Fruit fly (Drosophila melanogaster): Measurements from ENCODE around the gene CG44521.

- TF ChIP-seq CG8301 (tag; optimal IDR thresholded peaks at IDR 0.05) (no peak), CG12605 (GFP tag; IDR thresholded peaks at IDR 0.05) (no peak), CG15710 (tag; optimal IDR thresholded peaks at IDR 0.05) (no peak), Pif1A (GFP tag; optimal IDR thresholded peaks at IDR 0.05) (no peak), CG10348 (GFP tag; IDR thresholded peaks at IDR 0.05) (no peak), CG17806 (tag; optimal IDR thresholded peaks at IDR 0.05) (no peak)
Observed at dm6 chr3L:5664719-5664973, 48.5 kb upstream of the CG44521 start.
